Worm (Caenorhabditis elegans): ENCODE results near the gene cct-4.

The cct-4 gene

DNA sequence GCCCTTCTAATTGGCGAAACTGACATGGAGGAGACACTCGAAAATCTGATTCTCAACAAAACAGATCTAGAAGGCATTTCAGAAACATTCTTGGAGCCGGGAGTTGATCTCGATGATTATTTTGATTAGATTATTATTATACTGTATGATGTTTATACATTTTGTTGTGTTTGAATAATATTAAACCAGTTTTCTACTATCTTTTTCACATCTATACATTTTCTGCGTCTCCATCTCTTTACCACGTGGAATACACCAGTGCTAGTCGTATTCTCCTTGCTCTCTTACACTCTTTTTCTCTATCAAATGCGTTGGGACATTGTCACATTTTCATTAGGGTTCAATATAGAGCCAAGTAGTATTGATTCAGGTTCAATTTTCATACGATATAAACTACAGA lies 46.0 kb downstream of the cct-4 start, which contains the start of gene C26D10.4:
Gene C26D10.4 (plus strand): TSS at position 301 of the 400 bp plus-strand sequence.
- no peak for TF ChIP-seq ztf-11 (tag; optimal IDR thresholded peaks at IDR 0.05)
- TF ChIP-seq efl-1 (optimal IDR thresholded peaks at IDR 0.05): no peak
- peak in 1 of 2 experiments; percentile 15 for TF ChIP-seq efl-1 (GFP tag; optimal IDR thresholded peaks at IDR 0.05 in 1 of 2)
- no peak for TF ChIP-seq fkh-8 (tag; optimal IDR thresholded peaks at IDR 0.05)
- peak in 2 of 3 experiments; percentile 10 to 11 for TF ChIP-seq dpl-1 (GFP tag; optimal IDR thresholded peaks at IDR 0.05)
- TF ChIP-seq nhr-85 (tag): no peak
- TF ChIP-seq ztf-4 (tag; optimal IDR thresholded peaks at IDR 0.05): no peak
- no peak for TF ChIP-seq nhr-237 (tag; optimal IDR thresholded peaks at IDR 0.05)
- TF ChIP-seq fos-1 (tag; optimal IDR thresholded peaks at IDR 0.05): no peak
- no peak for TF ChIP-seq nhr-28 (tag; optimal IDR thresholded peaks at IDR 0.05)
- no peak for TF ChIP-seq F16B12.6 (tag; optimal IDR thresholded peaks at IDR 0.05)
- TF ChIP-seq rnt-1 (tag; optimal IDR thresholded peaks at IDR 0.05): no peak
- TF ChIP-seq nhr-20 (tag; optimal IDR thresholded peaks at IDR 0.05): no peak
- no peak for TF ChIP-seq elt-3 (tag; optimal IDR thresholded peaks at IDR 0.05)
- no peak for TF ChIP-seq hlh-17 (GFP tag; optimal IDR thresholded peaks at IDR 0.05; ENCODE audit: borderline replicate concordance)
- TF ChIP-seq ets-5 (GFP tag; IDR thresholded peaks at IDR 0.05): no peak
- TF ChIP-seq lir-3 (tag; optimal IDR thresholded peaks at IDR 0.05; ENCODE audit: poor library complexity): no peak
- TF ChIP-seq aha-1 (tag; optimal IDR thresholded peaks at IDR 0.05): no peak
- TF ChIP-seq sup-37 (GFP tag; optimal IDR thresholded peaks at IDR 0.05): no peak
- peak; percentile 4 for TF ChIP-seq snu-23 (GFP tag; optimal IDR thresholded peaks at IDR 0.05)
- TF ChIP-seq pag-3 (tag; optimal IDR thresholded peaks at IDR 0.05; ENCODE audit: borderline replicate concordance, insufficient read depth): no peak
- TF ChIP-seq lsy-2 (tag; optimal IDR thresholded peaks at IDR 0.05): no peak

DNA sequence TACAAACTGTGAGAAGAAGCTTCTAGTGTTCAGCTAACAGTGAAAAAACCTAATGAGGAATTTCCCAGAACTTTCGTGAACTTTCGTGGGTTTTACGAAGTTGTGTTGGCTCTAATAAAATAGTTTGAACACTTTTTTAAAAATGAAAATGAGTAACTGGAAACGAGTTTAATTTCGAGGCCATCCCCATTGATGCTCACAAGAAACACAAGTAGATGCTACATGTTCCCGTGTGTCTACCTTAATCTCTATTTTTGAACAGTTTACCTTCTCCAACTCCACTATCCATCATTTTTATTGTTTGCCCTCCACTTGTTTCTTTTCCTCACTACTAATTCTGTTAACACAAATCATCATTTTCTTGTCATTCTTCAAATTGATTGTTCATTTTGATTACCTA lies 50.2 kb downstream of the cct-4 start, which contains the start of gene C26D10.7:
Gene C26D10.7 (plus strand): TSS at position 301 of the 400 bp plus-strand sequence.
- TF ChIP-seq ama-1 (optimal IDR thresholded peaks at IDR 0.05) (no peak), ztf-11 (tag; optimal IDR thresholded peaks at IDR 0.05) (no peak), blmp-1 (tag; optimal IDR thresholded peaks at IDR 0.05) (no peak), sptf-1 (tag; optimal IDR thresholded peaks at IDR 0.05) (no peak), dsc-1 (tag; optimal IDR thresholded peaks at IDR 0.05) (no peak), ceh-90 (tag; optimal IDR thresholded peaks at IDR 0.05) (no peak), nhr-12 (tag; optimal IDR thresholded peaks at IDR 0.05) (no peak), dpl-1 (GFP tag; optimal IDR thresholded peaks at IDR 0.05) (no peak), nhr-11 (tag; optimal IDR thresholded peaks at IDR 0.05) (no peak), nhr-237 (tag; optimal IDR thresholded peaks at IDR 0.05) (no peak), isw-1 (GFP tag; IDR thresholded peaks at IDR 0.05) (no peak), pax-3 (tag; optimal IDR thresholded peaks at IDR 0.05) (no peak), jun-1 (tag; optimal IDR thresholded peaks at IDR 0.05) (no peak), nhr-19 (GFP tag; conservative IDR thresholded peaks at IDR 0.05) (no peak), nhr-77 (tag; optimal IDR thresholded peaks at IDR 0.05) (no peak), nhr-90 (tag; optimal IDR thresholded peaks at IDR 0.05; ENCODE audit: poor library complexity) (no peak), C16A3.4 (tag; optimal IDR thresholded peaks at IDR 0.05) (no peak)
